Fruit fly (Drosophila melanogaster) whole organism, larva: ENCODE measurements around the gene CG4849.
"Not testable (repeated sequence)": the region's sequence is repeated elsewhere in the genome, so short reads cannot be mapped to it uniquely, and the experiment has no call there.

Experiments used
- noc ChIP-seq: fragments of 200-800 bp; sonication (Bioruptor generic); optimal IDR thresholded peaks from 3 replicates; lab custom pipeline; 2019; ENCODE audit warnings: missing biosample characterization, mild to moderate bottlenecking, missing genetic modification characterization, moderate library complexity

Gene CG4849

DNA sequence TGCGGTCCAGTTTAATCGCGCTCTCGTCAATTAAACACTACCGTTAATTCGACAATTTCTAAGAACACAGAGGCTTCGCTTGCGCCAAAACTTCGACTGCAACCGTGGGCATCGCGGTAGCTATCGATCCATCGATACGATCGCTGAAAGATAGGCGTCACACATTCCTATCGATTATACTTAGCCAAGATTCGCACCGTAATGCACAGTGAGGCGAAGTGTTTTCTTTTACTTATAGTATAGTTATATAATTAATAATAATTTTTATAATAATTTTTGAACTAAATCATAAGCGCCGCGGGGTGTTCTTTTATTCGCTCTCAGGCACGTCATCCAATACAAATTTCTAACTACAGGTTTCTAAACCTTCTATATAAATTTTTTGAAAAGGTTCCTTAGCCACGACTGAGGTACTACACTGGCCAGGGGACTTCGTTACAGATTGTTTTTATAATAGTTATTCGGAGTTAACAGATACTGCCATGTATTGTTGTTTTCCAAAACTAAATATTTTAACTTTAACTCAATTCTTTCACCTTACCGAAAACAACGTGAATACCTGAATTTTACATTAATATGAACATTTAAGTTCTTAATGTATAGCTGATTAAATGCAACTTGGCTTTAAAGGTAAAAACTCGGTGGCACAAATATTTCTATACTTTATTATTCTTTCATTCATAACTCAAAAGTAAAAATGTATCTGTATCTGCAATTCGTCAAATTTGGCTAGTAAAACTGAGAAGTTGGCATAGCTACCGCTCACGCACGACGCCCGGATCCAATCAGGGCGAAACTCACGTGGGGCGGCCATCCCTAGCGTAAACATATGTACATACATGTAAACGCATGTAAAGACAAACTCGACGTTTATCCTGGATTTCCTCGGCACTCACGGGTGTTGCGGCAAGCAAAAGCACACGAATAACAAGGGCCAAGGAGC is 25.2 kb upstream of the CG4849 start, which contains the start of the genes NSD and BOD1:
Gene NSD (minus strand): TSS at position 102 of the 943 bp plus-strand sequence.
Gene BOD1 (plus strand): TSS at position 494 of the 943 bp plus-strand sequence.
- TF ChIP-seq noc: peak; percentile 3

DNA sequence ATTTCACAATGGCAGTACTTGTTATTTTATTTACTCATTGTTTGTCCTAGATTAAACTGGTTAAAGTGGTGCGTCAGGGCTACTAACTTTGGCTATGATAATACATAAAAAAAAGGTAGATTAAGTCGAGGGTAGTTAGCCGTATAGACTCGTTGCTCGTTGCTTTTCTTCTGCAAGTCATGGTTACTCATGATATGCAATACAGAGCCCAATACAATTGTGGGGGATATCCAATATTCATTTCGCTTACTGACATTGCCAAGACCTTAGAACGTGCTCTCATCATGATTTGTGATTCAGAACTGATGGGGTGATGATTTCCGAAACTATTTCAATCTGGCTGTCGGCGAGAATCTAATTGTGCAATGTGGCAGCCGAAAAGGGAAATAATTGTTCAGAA is 17.8 kb upstream of the CG4849 start:
- no peak for TF ChIP-seq noc

DNA sequence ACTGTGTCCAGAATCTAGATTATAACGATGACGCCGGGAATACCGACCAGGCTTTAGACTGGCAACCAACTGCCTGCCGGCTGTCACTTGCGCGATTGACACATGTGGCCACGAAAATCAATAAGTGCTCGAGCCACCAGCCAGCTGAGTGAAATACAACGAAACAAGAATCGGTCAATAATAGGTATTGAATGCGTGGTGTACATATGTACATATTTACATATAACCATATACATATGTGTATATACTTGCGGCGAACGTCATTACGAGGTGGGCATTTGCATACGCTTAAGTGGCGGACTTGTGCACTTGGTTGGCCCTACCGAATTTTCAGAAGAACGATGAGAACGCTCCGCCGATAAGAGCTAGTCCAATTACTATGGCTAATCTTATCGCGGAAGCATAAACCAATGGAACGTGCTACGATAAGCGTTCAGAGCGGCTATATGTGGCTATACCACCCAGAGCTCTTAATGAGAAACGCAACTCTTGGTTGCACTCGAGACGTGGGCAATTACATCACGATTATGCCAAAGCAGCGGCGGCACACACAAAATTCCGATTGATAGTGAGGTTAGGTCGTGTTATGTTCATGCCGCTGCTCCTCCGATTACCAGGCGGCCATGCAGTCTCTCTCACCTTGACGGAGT is 16.5 kb upstream of the CG4849 start:
- TF ChIP-seq noc: no peak

DNA sequence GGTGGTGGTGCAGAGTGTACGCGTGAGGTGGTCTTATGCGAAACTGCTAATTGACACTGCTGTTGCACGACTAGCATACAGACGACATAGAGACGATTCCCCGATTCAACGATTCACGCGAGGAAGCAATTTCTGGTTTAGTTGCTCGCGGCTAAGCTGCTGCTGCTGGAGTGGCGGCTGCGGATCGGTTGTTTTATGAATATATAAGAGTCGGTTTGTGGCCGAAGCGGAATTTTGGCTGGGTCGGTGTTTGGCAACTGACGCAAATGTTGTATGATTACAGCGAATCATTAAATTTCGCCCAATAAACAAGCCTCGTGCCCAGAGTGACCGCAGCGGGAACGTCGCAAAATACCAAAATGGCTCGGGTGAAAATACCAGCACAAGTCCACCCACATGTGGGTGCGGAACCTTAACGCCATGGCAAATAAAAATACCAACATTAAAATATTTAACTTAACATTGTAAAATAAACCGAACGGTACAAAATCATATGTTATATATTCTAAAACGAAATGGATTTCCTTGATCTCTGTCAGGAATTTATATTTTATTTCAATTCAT is 15.5 kb upstream of the CG4849 start, which contains the start of gene mfrn:
Gene mfrn (minus strand): TSS at position 340 of the 564 bp plus-strand sequence.
- TF ChIP-seq noc: no peak

DNA sequence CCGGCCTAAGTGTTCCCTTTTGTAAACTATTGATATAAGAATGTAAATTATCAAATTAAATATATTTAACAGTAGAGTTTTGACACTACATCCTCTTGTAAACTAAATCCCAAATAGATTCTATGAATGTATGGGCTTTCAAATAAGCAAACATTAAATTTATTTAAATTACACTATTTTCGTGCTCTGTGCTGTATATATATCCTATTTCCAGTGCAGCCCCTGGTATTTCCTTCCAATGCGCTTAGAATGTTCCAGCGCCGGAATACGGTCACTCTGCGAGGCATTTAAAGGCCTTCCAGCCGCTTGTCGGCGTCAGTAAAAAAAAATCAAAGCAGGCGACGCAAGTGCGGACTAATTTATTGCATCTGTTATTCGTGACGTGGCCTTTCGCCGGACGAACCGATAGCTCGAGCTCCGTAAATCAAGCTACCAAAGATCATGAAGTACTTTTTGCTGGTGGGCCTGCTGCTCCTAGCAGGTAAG is 14.8 kb upstream of the CG4849 start, which contains the start of gene Gp93:
Gene Gp93 (plus strand): TSS at position 291 of the 486 bp plus-strand sequence.
- peak; percentile 41 for TF ChIP-seq noc

DNA sequence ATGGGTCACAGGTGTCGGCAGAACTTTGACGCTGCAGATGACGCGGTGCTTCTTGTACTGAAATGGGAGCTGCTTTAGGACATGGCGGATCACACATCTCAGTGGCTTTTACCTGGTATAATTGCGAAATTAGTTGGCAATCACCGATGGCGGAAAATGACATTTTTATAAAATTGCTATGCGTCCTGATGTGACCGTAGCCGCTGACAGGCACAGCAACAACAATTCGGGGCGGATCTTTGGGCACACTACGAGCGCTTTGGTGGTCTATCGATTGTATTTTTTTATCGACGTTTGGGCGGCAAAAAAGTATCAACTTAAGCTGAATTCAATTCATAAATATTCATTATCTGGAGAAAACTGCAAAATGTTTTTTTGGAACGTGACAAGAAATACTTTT is 9.3 kb upstream of the CG4849 start, which contains the start of gene CG4951:
Gene CG4951 (minus strand): TSS at position 223 of the 400 bp plus-strand sequence.
- TF ChIP-seq noc: no peak

DNA sequence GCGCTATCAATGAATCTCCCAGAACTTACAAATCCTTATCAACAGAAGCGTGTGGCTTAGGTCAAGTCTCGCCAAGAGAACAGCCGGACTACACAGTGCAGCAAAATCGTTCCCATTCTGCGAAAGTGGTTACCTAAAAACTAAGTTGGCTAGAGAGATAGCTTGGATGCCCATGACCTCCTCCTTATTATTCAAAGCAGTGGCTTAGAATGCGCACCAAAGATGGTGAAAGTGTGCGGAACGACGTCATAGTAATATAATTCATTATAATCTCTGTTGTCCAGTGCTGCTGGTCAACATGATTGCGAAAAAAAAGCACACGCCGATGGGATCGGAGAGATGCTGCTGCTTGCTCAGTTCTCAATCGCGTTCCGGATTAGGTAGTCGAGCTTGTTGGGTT is 8.7 kb upstream of the CG4849 start, which contains the start of gene Nep7:
Gene Nep7 (plus strand): TSS at position 385 of the 400 bp plus-strand sequence.
- TF ChIP-seq noc: peak; percentile 77

DNA sequence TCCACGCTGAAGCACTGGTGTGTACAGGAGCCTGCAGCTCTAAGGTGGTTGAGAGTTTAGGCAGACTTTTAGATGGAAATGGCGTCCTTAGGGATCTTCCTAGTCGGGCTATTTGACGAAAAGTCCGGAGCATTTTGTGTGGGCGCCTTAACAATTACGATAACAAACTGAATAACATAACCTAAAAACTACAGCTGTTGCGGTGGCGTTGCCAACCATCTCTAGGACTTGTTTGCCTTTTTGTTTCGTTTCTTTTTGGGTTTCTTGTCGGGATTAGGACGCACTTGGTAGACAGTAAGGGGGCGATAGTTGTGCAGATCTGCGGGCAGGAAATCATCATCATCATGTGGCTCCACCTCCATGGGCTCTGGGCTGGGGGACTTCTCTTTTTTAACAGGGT is 5.2 kb upstream of the CG4849 start:
- TF ChIP-seq noc: no peak

DNA sequence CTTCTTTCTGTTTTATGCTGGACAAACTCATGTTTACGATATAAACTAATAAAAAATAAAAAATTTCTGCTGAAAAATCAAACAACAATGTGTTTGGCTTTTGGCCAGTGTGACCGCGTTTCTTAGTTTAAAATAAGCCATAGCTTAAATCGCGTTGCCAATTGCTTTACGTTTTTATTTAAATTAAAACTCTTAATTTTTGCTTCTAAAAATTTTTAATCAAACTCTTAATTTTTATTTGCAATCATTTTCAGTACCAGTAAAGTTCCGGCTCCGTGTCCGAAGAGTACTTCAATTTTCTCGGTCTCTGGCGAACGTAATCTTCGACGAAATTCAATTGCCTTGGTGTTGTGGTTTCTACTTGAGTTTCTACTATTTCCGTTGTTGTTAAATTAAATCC is 4.1 kb upstream of the CG4849 start, which contains the start of the genes CG42487 and CG4884:
Gene CG42487 (minus strand): TSS at position 101 of the 400 bp plus-strand sequence.
Gene CG4884 (minus strand): TSS at position 101 of the 400 bp plus-strand sequence.
- TF ChIP-seq noc: not testable (repeated sequence)

DNA sequence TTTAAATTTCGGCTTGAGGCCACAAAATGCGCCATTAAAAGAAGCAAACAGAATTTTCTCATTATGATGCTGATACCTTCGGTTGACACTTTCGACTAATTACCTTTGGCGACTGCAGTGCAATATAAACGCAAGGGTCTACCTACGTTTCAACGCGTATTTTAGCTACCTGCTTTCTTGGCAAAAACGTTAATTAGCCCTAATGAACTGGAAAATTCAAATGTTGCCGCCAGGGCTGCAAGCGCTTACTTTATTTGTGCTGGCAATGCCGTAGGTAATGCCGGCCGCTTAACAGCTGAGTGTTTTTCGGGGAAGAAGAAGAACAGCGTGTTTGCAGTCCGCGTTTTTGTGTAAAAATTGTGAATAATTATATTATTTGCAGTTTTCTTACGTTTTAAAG is 2.7 kb upstream of the CG4849 start, which contains the start of gene CG31253:
Gene CG31253 (minus strand): TSS at position 101 of the 400 bp plus-strand sequence.
- TF ChIP-seq noc: not testable (repeated sequence)

DNA sequence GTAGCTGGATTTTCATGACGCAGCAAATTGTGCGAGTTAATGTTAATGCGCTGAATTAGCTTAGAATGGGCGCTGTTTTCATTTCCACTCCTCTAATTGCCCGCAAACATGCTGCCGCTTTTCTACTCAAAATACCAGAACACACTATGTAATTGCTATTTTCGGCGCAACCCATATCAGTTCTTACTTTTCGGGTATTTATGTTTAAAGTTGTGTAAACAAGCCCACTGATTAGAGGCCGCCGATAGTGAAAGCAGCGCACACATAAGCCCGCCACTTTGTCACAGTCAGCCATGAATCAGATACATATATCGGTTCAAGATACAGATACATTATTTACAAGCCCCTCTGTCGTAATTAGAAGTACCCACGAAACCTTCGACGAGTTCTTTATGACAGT is 23.6 kb downstream of the CG4849 start:
- TF ChIP-seq noc: no peak

DNA sequence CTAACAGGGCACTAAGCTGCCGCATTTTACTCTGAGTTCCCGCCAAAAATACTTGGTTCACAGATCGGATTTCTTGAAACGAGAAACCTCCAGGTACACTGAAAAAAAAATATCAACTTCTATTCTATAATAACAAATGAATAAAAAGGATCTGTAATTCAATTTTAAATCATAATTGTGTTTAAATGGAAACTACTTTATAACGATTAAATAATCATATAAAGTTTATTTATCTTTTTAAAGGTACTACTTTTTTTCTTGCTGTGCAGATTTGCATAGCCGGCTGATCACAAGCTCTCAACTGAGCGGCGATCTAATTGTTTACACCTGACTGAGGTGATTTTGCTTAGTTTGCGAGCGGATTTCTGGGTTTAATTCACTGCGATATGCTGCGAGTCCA is 24.1 kb downstream of the CG4849 start:
- TF ChIP-seq noc: peak; percentile 84

DNA sequence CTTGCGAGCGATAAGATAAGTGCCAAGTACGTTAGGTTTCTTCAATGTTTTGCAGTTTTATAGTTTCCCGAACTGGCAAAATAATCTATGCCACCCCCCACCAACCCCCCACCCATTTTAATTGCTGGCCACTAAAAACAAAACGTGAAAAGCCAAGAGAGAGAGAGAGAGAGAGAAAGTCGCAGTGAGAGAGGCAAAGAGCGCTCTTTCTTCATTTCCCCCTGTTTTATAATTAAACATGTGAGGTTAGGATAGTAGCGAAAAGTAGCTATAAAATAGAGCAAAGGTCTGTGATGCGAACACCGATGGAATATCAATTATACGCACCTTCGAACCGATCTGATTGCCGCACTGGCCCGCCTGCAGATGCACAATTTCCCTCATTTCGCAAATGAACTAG is 24.6 kb downstream of the CG4849 start:
- no peak for TF ChIP-seq noc

DNA sequence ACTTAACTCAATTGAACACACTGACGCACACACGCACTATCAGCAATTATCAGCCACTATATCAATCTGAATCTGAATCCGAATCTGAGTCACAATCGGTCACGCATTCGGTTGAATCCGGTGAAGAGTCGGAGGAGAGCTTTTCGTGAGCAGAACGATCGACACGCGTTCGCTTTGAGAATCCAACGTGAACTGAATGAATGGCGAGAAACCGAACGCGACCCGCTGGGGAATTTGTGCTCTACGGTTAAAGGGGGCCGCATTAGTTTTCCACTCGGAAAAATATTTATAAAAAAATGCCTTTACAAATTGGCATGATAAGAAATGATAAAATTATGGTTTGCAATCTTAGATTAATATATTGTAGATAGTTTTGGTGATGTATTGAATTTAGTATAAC is 25.0 kb downstream of the CG4849 start, which contains the start of gene betaTub97EF:
Gene betaTub97EF (minus strand): TSS at position 196 of the 400 bp plus-strand sequence.
- TF ChIP-seq noc: no peak

DNA sequence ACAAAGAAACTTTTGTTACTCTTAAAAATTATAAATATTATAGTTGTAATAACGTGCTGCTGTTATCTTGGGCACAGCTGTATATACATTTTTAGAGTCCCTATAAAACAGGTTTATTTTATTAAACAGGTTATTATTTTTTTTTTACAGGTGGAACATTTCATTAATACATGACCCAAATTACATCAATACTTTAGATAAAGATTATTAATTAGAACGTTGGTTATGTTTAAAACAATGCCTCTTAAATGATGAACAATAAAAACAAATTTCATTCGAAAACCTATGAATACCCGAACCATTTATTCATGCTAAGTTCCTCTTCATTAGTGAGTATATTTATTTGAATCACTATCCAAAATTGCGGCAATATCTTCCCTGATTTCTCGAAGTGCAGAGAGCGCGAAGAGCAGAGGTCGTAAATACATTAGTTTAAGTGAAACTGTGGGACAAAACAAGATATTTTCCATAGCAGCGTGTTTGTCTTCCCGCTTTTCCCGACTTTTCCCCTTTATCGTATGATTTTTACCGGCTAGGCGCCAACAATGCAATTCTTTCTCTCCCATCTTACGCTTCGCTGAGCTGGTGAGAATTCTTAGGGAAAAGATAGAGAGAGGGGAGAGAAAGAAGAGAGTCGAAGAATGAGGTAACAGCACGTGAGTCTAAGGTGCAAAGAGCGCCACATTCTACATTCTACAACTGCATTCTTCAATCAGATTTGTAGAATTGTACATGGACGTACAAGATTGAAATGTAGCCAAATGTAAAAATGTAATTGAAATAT is 25.6 kb downstream of the CG4849 start:
- TF ChIP-seq noc: peak; percentile 13
